Worm (Caenorhabditis elegans): ENCODE data around the gene phy-3.

DNA sequence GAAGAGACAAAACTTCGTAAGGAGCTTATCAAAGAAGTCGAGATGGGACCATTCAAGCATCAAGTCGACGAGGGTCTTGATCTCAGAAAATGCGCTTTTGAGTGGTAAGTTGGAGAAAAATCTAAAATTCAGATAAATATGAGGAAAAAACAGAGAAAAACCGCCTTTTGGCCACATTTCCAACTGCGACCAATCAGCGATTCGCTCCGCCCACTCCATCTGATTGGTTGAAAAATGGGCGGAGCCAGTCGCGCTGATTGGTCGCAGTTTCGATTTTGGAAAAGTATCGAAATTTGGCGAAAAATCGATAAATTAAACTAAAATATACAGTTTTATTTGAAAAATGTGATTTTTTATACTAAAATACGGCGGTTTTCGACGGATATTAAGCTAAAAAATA lies 21.1 kb upstream of the phy-3 start:
- TF ChIP-seq dao-5 (tag; optimal IDR thresholded peaks at IDR 0.05) (no peak), W03F9.2 (tag; optimal IDR thresholded peaks at IDR 0.05) (no peak), him-1 (tag; optimal IDR thresholded peaks at IDR 0.05) (no peak)

Measured in whole organism, L4/young adult.